Fruit fly (Drosophila melanogaster): Measurements from ENCODE around the gene CG4598.

CG4598 gene

DNA sequence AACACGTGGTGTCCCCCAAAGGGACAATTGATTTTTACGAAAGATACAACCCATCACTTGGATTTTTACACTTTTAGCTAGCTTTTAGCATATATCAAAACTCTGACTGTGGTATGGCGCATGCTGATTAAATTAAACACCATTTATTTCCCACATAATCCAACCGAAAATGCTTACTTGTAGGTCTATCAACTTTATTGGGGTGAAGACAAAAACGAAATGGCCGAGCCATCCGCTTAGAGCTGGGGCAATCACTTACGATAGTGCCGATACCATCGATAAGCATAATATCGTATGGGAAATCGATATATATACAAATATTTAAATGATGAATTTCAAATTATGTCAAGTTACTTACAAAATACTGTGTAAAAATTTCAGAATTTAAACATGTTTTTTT is 21.1 kb upstream of the CG4598 start, which contains the start of gene RpS2 (continued):
- TF ChIP-seq CG12942 (GFP tag; optimal IDR thresholded peaks at IDR 0.05) = no peak
- no peak for TF ChIP-seq Ets65A (GFP tag)
- TF ChIP-seq CkIIα-i1 (GFP tag; IDR thresholded peaks at IDR 0.05) = no peak
- peak; percentile 32 for TF ChIP-seq Hr3 (GFP tag; optimal IDR thresholded peaks at IDR 0.05)
- peak; percentile 25 for TF ChIP-seq CG3163 (GFP tag; optimal IDR thresholded peaks at IDR 0.05)
- peak; percentile 72 for TF ChIP-seq caup (GFP tag; optimal IDR thresholded peaks at IDR 0.05; ENCODE audit: severe bottlenecking)
- no peak for TF ChIP-seq Oaz (GFP tag; IDR thresholded peaks at IDR 0.05)
- peak; percentile 67 for TF ChIP-seq Rfx (GFP tag; IDR thresholded peaks at IDR 0.05)
- no peak for TF ChIP-seq Elba2 (GFP tag; optimal IDR thresholded peaks at IDR 0.05)
- no peak for TF ChIP-seq hth (optimal IDR thresholded peaks at IDR 0.05)
- peak; percentile 39 for TF ChIP-seq CG33213 (GFP tag; optimal IDR thresholded peaks at IDR 0.05)
- peak; percentile 29 for TF ChIP-seq CG8924 (tag; optimal IDR thresholded peaks at IDR 0.05)
- TF ChIP-seq PHDP (tag; optimal IDR thresholded peaks at IDR 0.05) = peak; percentile 67
- TF ChIP-seq Ssrp (tag; optimal IDR thresholded peaks at IDR 0.05) = no peak
- TF ChIP-seq gt (GFP tag; IDR thresholded peaks at IDR 0.05) = no peak
- peak; percentile 64 for TF ChIP-seq slbo (GFP tag; IDR thresholded peaks at IDR 0.05)
- TF ChIP-seq CG32767 (GFP tag; IDR thresholded peaks at IDR 0.05) = no peak
- TF ChIP-seq CG14860 (GFP tag; IDR thresholded peaks at IDR 0.05; ENCODE audit: partially characterized antibody) = peak; percentile 98
- TF ChIP-seq abd-A (tag; optimal IDR thresholded peaks at IDR 0.05) = no peak
- no peak for TF ChIP-seq dimm (GFP tag; IDR thresholded peaks at IDR 0.05)
- no peak for TF ChIP-seq da (GFP tag; optimal IDR thresholded peaks at IDR 0.05)
- no peak for TF ChIP-seq Nf-YA (GFP tag; IDR thresholded peaks at IDR 0.05)
- TF ChIP-seq wor (GFP tag; IDR thresholded peaks at IDR 0.05) = no peak
- TF ChIP-seq CG12744 (GFP tag; optimal IDR thresholded peaks at IDR 0.05) = no peak
- TF ChIP-seq CG1603 (tag; optimal IDR thresholded peaks at IDR 0.05) = peak; percentile 90
- TF ChIP-seq rib (GFP tag; IDR thresholded peaks at IDR 0.05) = no peak; the same call in 1 of the 2 replicates
- TF ChIP-seq sens (GFP tag) = peak; percentile 91
- TF ChIP-seq eve (GFP tag; optimal IDR thresholded peaks at IDR 0.05) = no peak
- TF ChIP-seq E2f1 (GFP tag; IDR thresholded peaks at IDR 0.05) = no peak
- TF ChIP-seq Aef1 (GFP tag; IDR thresholded peaks at IDR 0.05) = no peak
- TF ChIP-seq pita (GFP tag; optimal IDR thresholded peaks at IDR 0.05) = no peak
- TF ChIP-seq pb (GFP tag; optimal IDR thresholded peaks at IDR 0.05) = no peak
- TF ChIP-seq gro (GFP tag; optimal IDR thresholded peaks at IDR 0.05) = peak; percentile 39
- TF ChIP-seq Sry-δ (GFP tag; optimal IDR thresholded peaks at IDR 0.05) = peak; percentile 90
- peak; percentile 69; the same call in 2 of the 3 replicates for TF ChIP-seq ci (GFP tag; IDR thresholded peaks at IDR 0.05)
- peak; percentile 28 for TF ChIP-seq slou (GFP tag; optimal IDR thresholded peaks at IDR 0.05)
- TF ChIP-seq unc-4 (GFP tag; IDR thresholded peaks at IDR 0.05; ENCODE audit: partially characterized antibody) = peak; percentile 99
- TF ChIP-seq CG15011 (GFP tag; optimal IDR thresholded peaks at IDR 0.05) = no peak
- no peak for TF ChIP-seq Lim3 (GFP tag; IDR thresholded peaks at IDR 0.05)
- no peak for TF ChIP-seq CG10274 (GFP tag; optimal IDR thresholded peaks at IDR 0.05)
- TF ChIP-seq CG6254 (GFP tag; optimal IDR thresholded peaks at IDR 0.05) = no peak
- TF ChIP-seq Myb (GFP tag; optimal IDR thresholded peaks at IDR 0.05) = peak; percentile 27
- peak; percentile 52 for TF ChIP-seq HLHmδ (GFP tag; optimal IDR thresholded peaks at IDR 0.05)
- TF ChIP-seq Sox100B (GFP tag; optimal IDR thresholded peaks at IDR 0.05) = peak; percentile 23
- no peak for TF ChIP-seq TFAM (GFP tag; optimal IDR thresholded peaks at IDR 0.05)
- TF ChIP-seq CG1647 (GFP tag; optimal IDR thresholded peaks at IDR 0.05) = no peak
- TF ChIP-seq Adf1 (GFP tag; IDR thresholded peaks at IDR 0.05) = peak; percentile 40; the same call in 1 of the 2 replicates
- TF ChIP-seq CG7928 (GFP tag; optimal IDR thresholded peaks at IDR 0.05) = no peak
- no peak for TF ChIP-seq Atf3 (GFP tag; optimal IDR thresholded peaks at IDR 0.05)
- TF ChIP-seq NC2β (GFP tag; optimal IDR thresholded peaks at IDR 0.05) = peak; percentile 83
- peak; percentile 43 for TF ChIP-seq CG6272 (GFP tag; IDR thresholded peaks at IDR 0.05)
- TF ChIP-seq Awh (GFP tag; IDR thresholded peaks at IDR 0.05) = no peak
- no peak for TF ChIP-seq en (GFP tag; optimal IDR thresholded peaks at IDR 0.05)

All from whole organism, embryonic.